Worm (Caenorhabditis elegans) whole organism, early embryonic: ENCODE results near the gene msp-56.

Source experiments
- ama-1 ChIP-seq: fragments of 150-350 bp; optimal IDR thresholded peaks from 2 replicates; lab custom pipeline; 2014
- flt-1 ChIP-seq: fragments of 200-800 bp; sonication (Bioruptor generic); IDR thresholded peaks from 2 replicates; pipeline ENCODE4 v1.3.6; 2022; ENCODE audit warnings: missing genetic modification characterization, missing compliant biosample characterization
- scrt-1 ChIP-seq: fragments of 200-800 bp; sonication (Bioruptor generic); IDR thresholded peaks from 2 replicates; pipeline ENCODE4 v1.3.6; 2022; ENCODE audit warnings: missing genetic modification characterization, missing compliant biosample characterization
- sea-1 ChIP-seq: fragments of 200-800 bp; sonication (Bioruptor generic); conservative IDR thresholded peaks from 2 replicates; pipeline ENCODE4 v1.3.6; 2022; ENCODE audit warnings: missing genetic modification characterization, missing compliant biosample characterization

DNA sequence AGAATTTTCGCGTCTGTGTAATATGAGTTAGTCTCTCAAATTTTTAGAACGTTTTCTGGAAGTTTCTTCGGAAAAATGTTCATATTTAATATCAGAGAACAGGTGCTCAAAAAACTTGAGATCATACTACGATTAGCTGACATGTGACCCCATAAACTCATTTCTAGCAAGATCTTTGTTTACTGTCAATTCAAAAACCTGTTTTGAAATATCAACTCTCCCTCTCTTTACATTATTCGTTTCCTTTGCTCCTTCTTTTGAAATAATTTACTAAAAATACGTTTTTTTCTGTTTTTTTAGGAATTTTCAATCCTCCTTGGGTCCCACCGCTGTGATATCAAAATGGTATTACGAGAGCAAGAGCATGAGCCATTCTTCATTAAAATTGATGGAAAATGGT lies 42.2 kb upstream of the msp-56 start, which contains the start of gene fat-4:
- no peak for TF ChIP-seq ama-1 (lab: Kevin White, UChicago)
- no peak for TF ChIP-seq flt-1 (GFP tag; lab: Robert Waterston, UW)
- TF ChIP-seq sea-1: no peak
- TF ChIP-seq scrt-1 (GFP tag; lab: Robert Waterston, UW): no peak
